Worm (Caenorhabditis elegans): ENCODE data around the gene ZC190.7.

Gene ZC190.7

ce11 chrV:8673498-8673897, 13.2 kb downstream of the ZC190.7 start, which contains the start of gene ZC190.5:
Gene ZC190.5 (minus strand): TSS chrV:8673598.
- TF ChIP-seq ceh-82 (tag; optimal IDR thresholded peaks at IDR 0.05): no peak
- peak; percentile 37 for TF ChIP-seq aha-1 (tag)

- no peak for TF ChIP-seq nhr-102 (tag; optimal IDR thresholded peaks at IDR 0.05)
- TF ChIP-seq unc-130 (GFP tag; optimal IDR thresholded peaks at IDR 0.05): no peak
- TF ChIP-seq nhr-77 (tag; optimal IDR thresholded peaks at IDR 0.05): peak; percentile 14
- TF ChIP-seq unc-62 (GFP tag; optimal IDR thresholded peaks at IDR 0.05 in 1 of 2): peak in 1 of 2 experiments; percentile 32
- no peak for TF ChIP-seq unc-62 (tag; optimal IDR thresholded peaks at IDR 0.05)
- TF ChIP-seq sdz-12 (GFP tag; optimal IDR thresholded peaks at IDR 0.05): no peak
- no peak for TF ChIP-seq arid-1 (GFP tag; conservative IDR thresholded peaks at IDR 0.05)
- TF ChIP-seq T20F7.1 (GFP tag; optimal IDR thresholded peaks at IDR 0.05): no peak
- TF ChIP-seq aha-1 (tag): peak; percentile 52
- TF ChIP-seq nhr-10 (tag; optimal IDR thresholded peaks at IDR 0.05): peak; percentile 44
Measured at ce11 chrV:8671568-8672123, 15.0 kb downstream of the ZC190.7 start.

DNA sequence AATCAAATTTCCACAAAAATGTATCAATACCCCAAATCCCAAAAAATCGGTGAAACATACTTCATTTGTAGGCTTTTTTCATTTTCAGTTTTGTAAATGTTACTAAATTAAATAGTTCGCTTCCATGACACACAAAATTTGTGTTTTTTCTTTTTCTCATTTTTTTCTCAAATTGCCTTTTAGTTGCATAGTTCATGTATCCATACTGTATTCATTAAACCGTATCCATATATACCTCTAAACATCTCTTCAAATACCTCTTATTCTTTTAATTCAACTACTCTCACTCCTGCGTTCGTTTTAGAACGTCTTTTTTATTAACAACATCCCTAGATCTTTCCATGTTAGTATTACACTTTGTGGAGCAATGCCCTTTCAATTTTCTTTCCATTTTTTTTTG, 15.9 kb downstream of the ZC190.7 start:
- TF ChIP-seq D1046.2 (GFP tag; IDR thresholded peaks at IDR 0.05) (no peak), dpl-1 (GFP tag; optimal IDR thresholded peaks at IDR 0.05) (no peak), aha-1 (tag) (peak; percentile 95), ceh-28 (tag; optimal IDR thresholded peaks at IDR 0.05) (no peak), lsy-2 (tag; optimal IDR thresholded peaks at IDR 0.05) (no peak), ztf-7 (tag; optimal IDR thresholded peaks at IDR 0.05) (no peak), madf-5 (GFP tag; IDR thresholded peaks at IDR 0.05) (no peak)

DNA sequence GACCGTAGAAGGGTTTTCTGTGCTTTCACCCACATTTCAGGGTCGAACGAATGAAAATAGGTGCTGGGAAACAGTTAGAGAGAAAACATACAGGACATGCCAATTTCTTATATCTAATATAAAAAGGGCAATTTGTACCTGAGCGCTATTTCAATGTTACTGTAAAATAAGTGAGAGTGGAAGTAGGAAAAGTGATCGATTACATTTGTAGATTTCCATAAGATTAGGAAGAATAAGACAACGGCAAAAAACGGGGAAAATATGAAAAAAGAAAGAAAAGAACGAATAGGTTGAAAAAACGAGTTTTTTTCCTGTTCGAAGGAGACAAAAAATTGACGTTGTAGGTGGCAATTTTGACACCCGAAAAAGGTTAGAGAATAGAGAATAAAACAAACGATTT, 18.4 kb downstream of the ZC190.7 start:
- no peak for TF ChIP-seq snpc-4 (tag; optimal IDR thresholded peaks at IDR 0.05)
- peak in 1 of 2 experiments; percentile 28 for TF ChIP-seq unc-62 (GFP tag; optimal IDR thresholded peaks at IDR 0.05 in 1 of 2)
- no peak for TF ChIP-seq unc-62 (tag; optimal IDR thresholded peaks at IDR 0.05)

DNA sequence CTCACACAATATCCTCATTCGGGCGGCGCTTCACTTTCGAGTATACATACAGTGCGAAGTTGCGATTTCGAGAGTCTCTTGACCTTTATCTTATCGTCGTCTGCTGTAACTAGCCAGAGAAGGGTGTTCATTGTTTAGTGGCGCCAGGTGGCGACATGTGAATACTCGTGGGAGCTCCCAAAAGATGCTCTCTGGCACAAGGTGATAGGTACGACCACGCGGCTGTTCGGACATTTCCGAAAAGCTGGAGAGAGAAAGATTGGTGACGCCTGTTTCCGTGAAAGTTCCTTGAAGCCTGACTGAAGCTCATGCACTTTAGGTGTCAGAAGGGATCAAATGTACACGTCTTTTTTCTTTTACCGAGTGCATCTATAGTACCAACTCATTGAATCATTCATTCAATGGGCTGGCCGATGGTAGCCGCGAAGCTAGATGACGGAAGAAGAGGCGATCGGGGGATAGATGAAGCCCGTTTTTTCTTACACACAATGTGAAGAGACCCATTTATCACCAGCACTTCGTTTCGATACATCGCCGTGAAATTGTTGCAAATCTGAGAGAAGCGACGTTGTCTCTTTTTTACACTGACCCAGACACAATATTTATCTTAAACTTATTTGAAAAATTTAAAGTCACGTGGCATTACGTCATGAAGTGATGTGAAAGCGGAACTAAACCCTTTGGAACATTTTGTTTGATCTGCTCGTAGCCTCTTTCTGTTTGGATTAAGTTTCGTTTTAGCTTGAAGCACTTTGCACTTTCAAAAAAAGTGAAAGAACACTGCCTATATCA, 19.2 kb downstream of the ZC190.7 start:
- no peak for TF ChIP-seq daf-12 (tag; optimal IDR thresholded peaks at IDR 0.05)
- peak; percentile 10 for TF ChIP-seq nhr-11 (tag; optimal IDR thresholded peaks at IDR 0.05)
- peak in 1 of 2 experiments; percentile 67 for TF ChIP-seq unc-62 (GFP tag; optimal IDR thresholded peaks at IDR 0.05 in 1 of 2)
- no peak for TF ChIP-seq unc-62 (tag; optimal IDR thresholded peaks at IDR 0.05)
- peak; percentile 22 for TF ChIP-seq aha-1 (tag)
- TF ChIP-seq daf-16 (GFP tag; optimal IDR thresholded peaks at IDR 0.05): peak in 1 of 2 experiments; percentile 39
- no peak for TF ChIP-seq daf-16 (tag; optimal IDR thresholded peaks at IDR 0.05)
- no peak for TF ChIP-seq aly-2 (tag; optimal IDR thresholded peaks at IDR 0.05)
- peak; percentile 38 for TF ChIP-seq hlh-11 (tag; optimal IDR thresholded peaks at IDR 0.05)
- peak; percentile 34 for TF ChIP-seq hlh-30 (tag; optimal IDR thresholded peaks at IDR 0.05; ENCODE audit: insufficient read depth)
- no peak for TF ChIP-seq ceh-44 (GFP tag; IDR thresholded peaks at IDR 0.05)
- peak; percentile 0 for TF ChIP-seq mxl-3 (GFP tag; optimal IDR thresholded peaks at IDR 0.05)

ce11 chrV:8665765-8666164, 20.9 kb downstream of the ZC190.7 start, which contains the start of gene ZC190.4:
Gene ZC190.4 (plus strand): TSS chrV:8666065.
- 0 out of 2 replicates have a peak, but pooled peaks have one; percentile 9 for TF ChIP-seq dmd-6 (GFP tag; IDR thresholded peaks at IDR 0.05)
- TF ChIP-seq nhr-111 (GFP tag; optimal IDR thresholded peaks at IDR 0.05): no peak
- TF ChIP-seq mes-2 (tag; optimal IDR thresholded peaks at IDR 0.05; ENCODE audit: poor library complexity, severe bottlenecking): no peak
- no peak for TF ChIP-seq madf-9 (GFP tag; conservative IDR thresholded peaks at IDR 0.05)
- no peak for TF ChIP-seq arid-1 (GFP tag; conservative IDR thresholded peaks at IDR 0.05)
- no peak for TF ChIP-seq daf-16 (GFP tag; optimal IDR thresholded peaks at IDR 0.05)
- no peak for TF ChIP-seq daf-16 (tag; optimal IDR thresholded peaks at IDR 0.05)

All from whole organism, L4 larva.